Worm (Caenorhabditis elegans) whole organism, young adult: ENCODE data around the gene srt-43.

Source experiments
- B0035.1 ChIP-seq: sonication (generic microtip); optimal IDR thresholded peaks from 2 replicates; lab custom pipeline; 2016; ENCODE audit warnings: missing genetic modification characterization, mild to moderate bottlenecking, missing compliant biosample characterization, missing genotype, missing genetic modification reagents
- B0336.3 ChIP-seq: fragments of 200-800 bp; sonication (Bioruptor generic); IDR thresholded peaks from 2 replicates; pipeline ENCODE4 v1.3.6; 2022; ENCODE audit warnings: missing genetic modification characterization, missing compliant biosample characterization
- C06A6.2 ChIP-seq: fragments of 200-800 bp; sonication (Bioruptor generic); conservative IDR thresholded peaks from 2 replicates; pipeline ENCODE4 v1.3.6; 2022; ENCODE audit warnings: missing genetic modification characterization, missing compliant biosample characterization
- C17E4.6 ChIP-seq: fragments of 200-800 bp; sonication (Bioruptor generic); IDR thresholded peaks from 2 replicates; pipeline ENCODE4 v1.3.6; 2022; ENCODE audit warnings: missing genetic modification reagents, missing genetic modification characterization, missing compliant biosample characterization
- F22D6.2 ChIP-seq: sonication (generic microtip); optimal IDR thresholded peaks from 2 replicates; lab custom pipeline; 2016; ENCODE audit warnings: mild to moderate bottlenecking, missing genetic modification characterization, missing compliant biosample characterization
- F57A8.1 ChIP-seq: fragments of 200-800 bp; sonication (Bioruptor generic); optimal IDR thresholded peaks from 2 replicates; lab custom pipeline; 2018; ENCODE audit warnings: mild to moderate bottlenecking, missing genetic modification characterization, moderate library complexity, missing compliant biosample characterization
- F57C9.4 ChIP-seq: sonication (generic microtip); optimal IDR thresholded peaks from 2 replicates; lab custom pipeline; 2017; ENCODE audit warnings: mild to moderate bottlenecking, missing genetic modification characterization, missing compliant biosample characterization
- K11D2.4 ChIP-seq: fragments of 200-800 bp; sonication (Bioruptor generic); IDR thresholded peaks from 2 replicates; pipeline ENCODE4 v1.3.6; 2022; ENCODE audit warnings: missing genetic modification reagents, missing genetic modification characterization, missing compliant biosample characterization
- K12H6.12 ChIP-seq: fragments of 200-800 bp; sonication (Bioruptor generic); optimal IDR thresholded peaks from 2 replicates; lab custom pipeline; 2018; ENCODE audit warnings: mild to moderate bottlenecking, missing genetic modification characterization, missing compliant biosample characterization
- Y53F4B.3 ChIP-seq: fragments of 200-800 bp; sonication (Bioruptor generic); IDR thresholded peaks from 2 replicates; pipeline ENCODE4 v1.3.6; 2022; ENCODE audit warnings: missing genetic modification reagents, missing genetic modification characterization, missing compliant biosample characterization
- ZK185.1 ChIP-seq: sonication (generic microtip); optimal IDR thresholded peaks from 2 replicates; lab custom pipeline; 2016; ENCODE audit warnings: mild to moderate bottlenecking, missing genetic modification characterization, missing compliant biosample characterization; ENCODE audit not compliant: poor library complexity, severe bottlenecking
- ama-1 ChIP-seq, 3 experiments: fragments of 150-350 bp in 1 of 3; sonication (generic microtip) in 2 of 3; optimal IDR thresholded peaks; 2 replicates each; lab custom pipeline; 2014 to 2018; ENCODE audit warnings: missing biosample characterization in 2 of 3, missing genetic modification characterization in 2 of 3, missing genetic modification reagents in 2 of 3
- aptf-3 ChIP-seq: fragments of 200-800 bp; sonication (Bioruptor generic); IDR thresholded peaks from 2 replicates; pipeline ENCODE4 v1.3.6; 2022; ENCODE audit warnings: missing genetic modification characterization, missing compliant biosample characterization
- attf-3 ChIP-seq: fragments of 200-800 bp; sonication (Bioruptor generic); conservative IDR thresholded peaks from 2 replicates; pipeline ENCODE4 v1.3.6; 2022; ENCODE audit warnings: missing genetic modification reagents, missing genetic modification characterization, missing compliant biosample characterization
- cebp-1 ChIP-seq, 2 experiments: fragments of 200-800 bp in 1 of 2; sonication (Bioruptor generic) in 1 of 2; sonication (generic microtip) in 1 of 2; IDR thresholded peaks in 1 of 2; optimal IDR thresholded peaks in 1 of 2; 2 replicates each; pipeline versions ENCODE4 v1.3.6 to Lab custom; 2017 to 2022; ENCODE audit warnings: missing compliant biosample characterization in 2 of 2, missing genetic modification characterization in 2 of 2, mild to moderate bottlenecking in 1 of 2, missing genetic modification reagents in 1 of 2, moderate library complexity in 1 of 2
- ceh-27 ChIP-seq: fragments of 200-800 bp; sonication (Bioruptor generic); optimal IDR thresholded peaks from 2 replicates; lab custom pipeline; 2018; ENCODE audit warnings: mild to moderate bottlenecking, missing genetic modification characterization, moderate library complexity, missing compliant biosample characterization
- ceh-40 ChIP-seq: fragments of 200-800 bp; sonication (Bioruptor generic); IDR thresholded peaks from 2 replicates; pipeline ENCODE4 v1.3.6; 2022; ENCODE audit warnings: missing genetic modification characterization, missing compliant biosample characterization
- ceh-91 ChIP-seq: fragments of 200-800 bp; sonication (Bioruptor generic); IDR thresholded peaks from 2 replicates; pipeline ENCODE4 v1.3.6; 2022; ENCODE audit warnings: missing genetic modification reagents, missing genetic modification characterization, missing compliant biosample characterization
- dox-1 ChIP-seq: fragments of 200-800 bp; sonication (Bioruptor generic); IDR thresholded peaks from 2 replicates; pipeline ENCODE4 v1.3.6; 2022; ENCODE audit warnings: missing genetic modification reagents, missing genetic modification characterization, missing compliant biosample characterization
- dpl-1 ChIP-seq: fragments of 150-350 bp; optimal IDR thresholded peaks from 2 replicates; lab custom pipeline; 2014; ENCODE audit warnings: missing biosample characterization, missing genetic modification reagents, missing genetic modification characterization
- efl-1 ChIP-seq: fragments of 150-350 bp; optimal IDR thresholded peaks from 2 replicates; lab custom pipeline; 2014; ENCODE audit warnings: missing biosample characterization, missing genetic modification reagents, missing genetic modification characterization
- egl-18 ChIP-seq: fragments of 200-800 bp; sonication (Bioruptor generic); IDR thresholded peaks from 2 replicates; pipeline ENCODE4 v1.3.6; 2022; ENCODE audit warnings: missing genetic modification reagents, missing genetic modification characterization, missing compliant biosample characterization
- egl-44 ChIP-seq: fragments of 200-800 bp; sonication (Bioruptor generic); IDR thresholded peaks from 2 replicates; pipeline ENCODE4 v1.3.6; 2022; ENCODE audit warnings: missing genetic modification reagents, missing genetic modification characterization, missing compliant biosample characterization
- egrh-3 ChIP-seq: fragments of 200-800 bp; sonication (Bioruptor generic); IDR thresholded peaks from 2 replicates; pipeline ENCODE4 v1.3.6; 2022; ENCODE audit warnings: missing genetic modification reagents, missing genetic modification characterization, missing compliant biosample characterization
- him-1 ChIP-seq: sonication (generic microtip); optimal IDR thresholded peaks from 2 replicates; lab custom pipeline; 2016; ENCODE audit warnings: missing genotype, missing genetic modification reagents, missing genetic modification characterization, missing compliant biosample characterization
- hsf-1 ChIP-seq: fragments of 200-800 bp; sonication (Bioruptor generic); IDR thresholded peaks from 2 replicates; pipeline ENCODE4 v1.3.6; 2022; ENCODE audit warnings: missing genetic modification reagents, missing genetic modification characterization, missing compliant biosample characterization
- lag-1 ChIP-seq: fragments of 200-800 bp; sonication (Bioruptor generic); IDR thresholded peaks from 2 replicates; pipeline ENCODE4 v1.3.6; 2022; ENCODE audit warnings: missing genetic modification reagents, missing genetic modification characterization, missing compliant biosample characterization
- let-526 ChIP-seq: fragments of 200-800 bp; sonication (Bioruptor generic); IDR thresholded peaks from 2 replicates; pipeline ENCODE4 v1.3.6; 2022; ENCODE audit warnings: missing genetic modification reagents, missing genetic modification characterization, missing compliant biosample characterization
- let-607 ChIP-seq, 2 experiments: fragments of 200-800 bp in 1 of 2; sonication (Bioruptor generic) in 1 of 2; sonication (generic microtip) in 1 of 2; optimal IDR thresholded peaks; 2 replicates each; lab custom pipeline; 2016 to 2018; ENCODE audit warnings: mild to moderate bottlenecking in 2 of 2, missing compliant biosample characterization in 2 of 2, missing genetic modification characterization in 2 of 2, moderate library complexity in 2 of 2, missing genotype in 1 of 2
- lir-1 ChIP-seq: fragments of 200-800 bp; sonication (Bioruptor generic); conservative IDR thresholded peaks from 2 replicates; pipeline ENCODE4 v1.3.6; 2022; ENCODE audit warnings: missing genetic modification reagents, missing genetic modification characterization, missing compliant biosample characterization
- lsl-1 ChIP-seq: fragments of 200-800 bp; sonication (Bioruptor generic); optimal IDR thresholded peaks from 2 replicates; lab custom pipeline; 2018; ENCODE audit warnings: mild to moderate bottlenecking, missing genetic modification characterization, moderate library complexity, missing compliant biosample characterization
- nfya-2 ChIP-seq: fragments of 200-800 bp; sonication (Bioruptor generic); IDR thresholded peaks from 2 replicates; pipeline ENCODE4 v1.3.6; 2022; ENCODE audit warnings: missing genetic modification reagents, missing genetic modification characterization, missing compliant biosample characterization
- nhr-120 ChIP-seq: fragments of 200-800 bp; sonication (Bioruptor generic); IDR thresholded peaks from 2 replicates; pipeline ENCODE4 v1.3.6; 2022; ENCODE audit warnings: missing genetic modification characterization, missing compliant biosample characterization
- nhr-27 ChIP-seq: fragments of 200-800 bp; sonication (Bioruptor generic); optimal IDR thresholded peaks from 2 replicates; lab custom pipeline; 2018; ENCODE audit warnings: mild to moderate bottlenecking, missing genetic modification characterization, moderate library complexity, missing compliant biosample characterization
- rcor-1 ChIP-seq: fragments of 200-800 bp; sonication (Bioruptor generic); IDR thresholded peaks from 2 replicates; pipeline ENCODE4 v1.3.6; 2022; ENCODE audit warnings: missing genetic modification reagents, missing genetic modification characterization, missing compliant biosample characterization
- rec-8 ChIP-seq, 2 experiments: sonication (generic microtip); optimal IDR thresholded peaks; 2 replicates each; lab custom pipeline; 2016; ENCODE audit warnings: mild to moderate bottlenecking in 2 of 2, missing genetic modification characterization in 2 of 2, missing genetic modification reagents in 2 of 2, missing genotype in 2 of 2, missing biosample characterization in 1 of 2, missing compliant biosample characterization in 1 of 2, moderate library complexity in 1 of 2
- repo-1 ChIP-seq: sonication (generic microtip); optimal IDR thresholded peaks from 2 replicates; lab custom pipeline; 2017; ENCODE audit warnings: mild to moderate bottlenecking, missing genetic modification characterization, missing compliant biosample characterization
- snpc-1.3 ChIP-seq: sonication (generic microtip); optimal IDR thresholded peaks from 2 replicates; lab custom pipeline; 2017; ENCODE audit warnings: missing genetic modification characterization, mild to moderate bottlenecking, missing compliant biosample characterization, antibody characterized with exemption, moderate library complexity, missing genotype, missing genetic modification reagents; ENCODE audit not compliant: insufficient read depth
- snpc-3.4 ChIP-seq: sonication (generic microtip); optimal IDR thresholded peaks from 2 replicates; lab custom pipeline; 2017; ENCODE audit warnings: missing genetic modification characterization, mild to moderate bottlenecking, missing compliant biosample characterization, antibody characterized with exemption, moderate library complexity, missing genotype, missing genetic modification reagents
- somi-1 ChIP-seq: fragments of 200-800 bp; sonication (Bioruptor generic); optimal IDR thresholded peaks from 2 replicates; lab custom pipeline; 2018; ENCODE audit warnings: mild to moderate bottlenecking, missing genetic modification characterization, missing compliant biosample characterization
- unc-62 ChIP-seq: fragments of 150-350 bp; optimal IDR thresholded peaks from 2 replicates; lab custom pipeline; 2014; ENCODE audit warnings: missing biosample characterization, missing genetic modification reagents, missing genetic modification characterization
- ztf-18 ChIP-seq: sonication (generic microtip); optimal IDR thresholded peaks from 2 replicates; lab custom pipeline; 2016; ENCODE audit warnings: missing genotype, mild to moderate bottlenecking, missing genetic modification characterization, missing compliant biosample characterization
- ztf-25 ChIP-seq: fragments of 200-800 bp; sonication (Bioruptor generic); IDR thresholded peaks from 2 replicates; pipeline ENCODE4 v1.3.6; 2022; ENCODE audit warnings: missing genetic modification reagents, missing genetic modification characterization, missing compliant biosample characterization
- ztf-28 ChIP-seq: fragments of 200-800 bp; sonication (Bioruptor generic); IDR thresholded peaks from 2 replicates; pipeline ENCODE4 v1.3.6; 2022; ENCODE audit warnings: missing genetic modification reagents, missing genetic modification characterization, missing compliant biosample characterization
- ztf-3 ChIP-seq: fragments of 200-800 bp; sonication (Bioruptor generic); optimal IDR thresholded peaks from 2 replicates; lab custom pipeline; 2018; ENCODE audit warnings: mild to moderate bottlenecking, missing genetic modification characterization, missing compliant biosample characterization
- ztf-6 ChIP-seq: fragments of 200-800 bp; sonication (Bioruptor generic); IDR thresholded peaks from 2 replicates; pipeline ENCODE4 v1.3.6; 2022; ENCODE audit warnings: missing genetic modification reagents, missing genetic modification characterization, missing compliant biosample characterization

The srt-43 gene

ce11 chrV:12780248-12780647, 11.2 kb downstream of the srt-43 start:
- TF ChIP-seq cebp-1 (GFP tag; IDR thresholded peaks at IDR 0.05; lab: Robert Waterston, UW) (0 out of 2 replicates have a peak, but pooled peaks have one; percentile 60), cebp-1 (tag; optimal IDR thresholded peaks at IDR 0.05; lab: Kevin White, UChicago) (no peak), B0336.3 (no peak), K11D2.4 (GFP tag; lab: Robert Waterston, UW) (no peak), C17E4.6 (GFP tag; lab: Robert Waterston, UW) (0 out of 2 replicates have a peak, but pooled peaks have one; percentile 21), ztf-6 (GFP tag; lab: Robert Waterston, UW) (0 out of 2 replicates have a peak, but pooled peaks have one; percentile 53), F57C9.4 (tag; lab: Kevin White, UChicago) (no peak), ama-1 (optimal IDR thresholded peaks at IDR 0.05; lab: Kevin White, UChicago) (no peak), ama-1 (GFP tag; optimal IDR thresholded peaks at IDR 0.05; lab: Kevin White, UChicago) (peak in 1 of 2 experiments; percentile 76), snpc-3.4 (tag; lab: Kevin White, UChicago) (peak; percentile 65), nhr-120 (GFP tag; lab: Robert Waterston, UW) (0 out of 2 replicates have a peak, but pooled peaks have one; percentile 61), ztf-25 (GFP tag; lab: Robert Waterston, UW) (peak; percentile 85), B0035.1 (tag; lab: Kevin White, UChicago) (no peak), lsl-1 (GFP tag; lab: Kevin White, UChicago) (peak; percentile 37), Y53F4B.3 (GFP tag; lab: Robert Waterston, UW) (no peak), F22D6.2 (tag; lab: Kevin White, UChicago) (no peak), somi-1 (GFP tag; lab: Kevin White, UChicago) (peak; percentile 65), lag-1 (no peak), ceh-27 (GFP tag; lab: Kevin White, UChicago) (peak; percentile 75), rcor-1 (GFP tag; lab: Robert Waterston, UW) (peak; percentile 49), ceh-91 (peak; percentile 31; the same call in 1 of the 2 replicates), nfya-2 (GFP tag; lab: Robert Waterston, UW) (no peak), ztf-3 (no peak), egl-44 (GFP tag; lab: Robert Waterston, UW) (no peak; the same call in 1 of the 2 replicates), ztf-28 (no peak), aptf-3 (0 out of 2 replicates have a peak, but pooled peaks have one; percentile 26), repo-1 (tag; lab: Kevin White, UChicago) (peak; percentile 15), efl-1 (no peak), hsf-1 (GFP tag; lab: Robert Waterston, UW) (no peak; the same call in 1 of the 2 replicates), egl-18 (GFP tag; lab: Robert Waterston, UW) (no peak), unc-62 (GFP tag; lab: Kevin White, UChicago) (no peak), rec-8 (tag; optimal IDR thresholded peaks at IDR 0.05; lab: Kevin White, UChicago) (peak; percentile 75 to 84), K12H6.12 (tag; lab: Kevin White, UChicago) (peak; percentile 44), dpl-1 (GFP tag; lab: Kevin White, UChicago) (no peak), ZK185.1 (peak; percentile 69), let-526 (GFP tag; lab: Robert Waterston, UW) (peak; percentile 60; the same call in 1 of the 2 replicates), ztf-18 (tag; lab: Kevin White, UChicago) (peak; percentile 79), nhr-27 (tag; lab: Kevin White, UChicago) (peak; percentile 17), F57A8.1 (GFP tag; lab: Kevin White, UChicago) (peak; percentile 68), let-607 (tag; optimal IDR thresholded peaks at IDR 0.05; lab: Kevin White, UChicago) (peak; percentile 8 to 22), lir-1 (no peak), snpc-1.3 (tag; lab: Kevin White, UChicago) (peak; percentile 69), him-1 (peak; percentile 76), egrh-3 (0 out of 2 replicates have a peak, but pooled peaks have one; percentile 45), C06A6.2 (GFP tag; lab: Robert Waterston, UW) (no peak), dox-1 (no peak; the same call in 1 of the 2 replicates), ceh-40 (GFP tag; lab: Robert Waterston, UW) (peak; percentile 78; the same call in 1 of the 2 replicates), attf-3 (GFP tag; lab: Robert Waterston, UW) (peak; percentile 65)
